Fruit fly (Drosophila melanogaster) whole organism, embryonic: ENCODE data around the gene Tim17a2.

Experiments
- Asciz ChIP-seq: fragments of 200-800 bp; sonication (Bioruptor generic); optimal IDR thresholded peaks from 2 replicates; lab custom pipeline; 2017; ENCODE audit warnings: missing biosample characterization, mild to moderate bottlenecking, missing genetic modification characterization, missing genetic modification reagents
- Bdp1 ChIP-seq: fragments of 200-800 bp; sonication (Bioruptor generic); optimal IDR thresholded peaks from 3 replicates; lab custom pipeline; 2016; ENCODE audit warnings: missing biosample characterization, missing genetic modification characterization
- Bgb ChIP-seq: fragments of 200-800 bp; sonication (Bioruptor generic); IDR thresholded peaks from 2 replicates; pipeline ENCODE4 v1.3.6; 2022; ENCODE audit warnings: missing biosample characterization, missing genetic modification characterization; ENCODE audit not compliant: partially characterized antibody
- Bteb2 ChIP-seq: fragments of 200-800 bp; sonication (Bioruptor generic); optimal IDR thresholded peaks from 2 replicates; lab custom pipeline; 2016; ENCODE audit warnings: missing biosample characterization, missing genetic modification characterization
- CG10565 ChIP-seq: fragments of 200-800 bp; sonication (Bioruptor generic); optimal IDR thresholded peaks from 3 replicates; lab custom pipeline; 2016; ENCODE audit warnings: missing biosample characterization, mild to moderate bottlenecking, missing genetic modification characterization
- CG11085 ChIP-seq: fragments of 200-800 bp; sonication (Bioruptor generic); IDR thresholded peaks from 2 replicates; pipeline ENCODE4 v1.3.6; 2022; ENCODE audit warnings: missing biosample characterization, missing genetic modification characterization
- CG1233 ChIP-seq: fragments of 200-800 bp; sonication (Bioruptor generic); optimal IDR thresholded peaks from 4 replicates; lab custom pipeline; 2018; ENCODE audit warnings: missing biosample characterization, mild to moderate bottlenecking, missing genetic modification characterization
- CG13624 ChIP-seq: fragments of 200-800 bp; sonication (Bioruptor generic); optimal IDR thresholded peaks from 2 replicates; lab custom pipeline; 2016; ENCODE audit warnings: missing biosample characterization, missing genetic modification characterization
- CG13894 ChIP-seq: fragments of 200-800 bp; sonication (Bioruptor generic); optimal IDR thresholded peaks from 3 replicates; lab custom pipeline; 2018; ENCODE audit warnings: missing biosample characterization, mild to moderate bottlenecking, missing genetic modification characterization, moderate library complexity
- CG15073 ChIP-seq: fragments of 200-800 bp; sonication (Bioruptor generic); optimal IDR thresholded peaks from 2 replicates; lab custom pipeline; 2016; ENCODE audit warnings: missing biosample characterization, missing genetic modification characterization
- CG15696 ChIP-seq: fragments of 200-800 bp; sonication (Bioruptor generic); optimal IDR thresholded peaks from 2 replicates; lab custom pipeline; 2019; ENCODE audit warnings: missing biosample characterization, mild to moderate bottlenecking, missing genetic modification characterization, moderate library complexity
- CG31365 ChIP-seq: fragments of 200-800 bp; sonication (Bioruptor generic); optimal IDR thresholded peaks from 2 replicates; lab custom pipeline; 2018; ENCODE audit warnings: missing biosample characterization, mild to moderate bottlenecking, missing genetic modification characterization
- CG4360 ChIP-seq: fragments of 200-800 bp; sonication (Bioruptor generic); IDR thresholded peaks from 2 replicates; pipeline ENCODE4 v1.3.6; 2022; ENCODE audit warnings: missing biosample characterization, missing genetic modification characterization
- CG7786 ChIP-seq: fragments of 200-800 bp; sonication (Bioruptor generic); optimal IDR thresholded peaks from 2 replicates; lab custom pipeline; 2016; ENCODE audit warnings: missing biosample characterization, missing genetic modification characterization
- CG8089 ChIP-seq: fragments of 200-800 bp; sonication (Bioruptor generic); optimal IDR thresholded peaks from 3 replicates; lab custom pipeline; 2016; ENCODE audit warnings: missing biosample characterization, missing genetic modification characterization
- CTCF ChIP-seq: fragments of 200-800 bp; sonication (Bioruptor generic); optimal IDR thresholded peaks from 2 replicates; lab custom pipeline; 2017; ENCODE audit warnings: missing biosample characterization, mild to moderate bottlenecking, missing genetic modification characterization, moderate library complexity
- Dip3 ChIP-seq: fragments of 200-800 bp; sonication (Bioruptor generic); optimal IDR thresholded peaks from 3 replicates; lab custom pipeline; 2016; ENCODE audit warnings: missing biosample characterization, missing genetic modification characterization
- Doc2 ChIP-seq: fragments of 200-800 bp; sonication (Bioruptor generic); IDR thresholded peaks from 2 replicates; pipeline ENCODE4 v1.3.6; 2022; ENCODE audit warnings: missing biosample characterization, missing genetic modification characterization
- Hand ChIP-seq: fragments of 200-800 bp; sonication (Bioruptor generic); optimal IDR thresholded peaks from 2 replicates; lab custom pipeline; 2017; ENCODE audit warnings: mild to moderate bottlenecking, missing biosample characterization, missing genetic modification reagents, missing genetic modification characterization
- HmgZ ChIP-seq: fragments of 200-800 bp; sonication (Bioruptor generic); optimal IDR thresholded peaks from 2 replicates; lab custom pipeline; 2018; ENCODE audit warnings: missing biosample characterization, mild to moderate bottlenecking, missing genetic modification characterization
- Lim3 ChIP-seq: fragments of 200-800 bp; sonication (Bioruptor generic); IDR thresholded peaks from 2 replicates; pipeline ENCODE4 v1.3.6; 2022; ENCODE audit warnings: missing biosample characterization, missing genetic modification characterization
- MBD-R2 ChIP-seq: fragments of 200-800 bp; sonication (Bioruptor generic); IDR thresholded peaks from 2 replicates; pipeline ENCODE4 v1.3.6; 2022; ENCODE audit warnings: missing biosample characterization, missing genetic modification characterization
- abd-A ChIP-seq: fragments of 200-800 bp; sonication (Bioruptor generic); optimal IDR thresholded peaks from 3 replicates; lab custom pipeline; 2019; ENCODE audit warnings: missing biosample characterization, mild to moderate bottlenecking, missing genetic modification characterization, moderate library complexity
- bsh ChIP-seq, 2 experiments: fragments of 200-800 bp; sonication (Bioruptor generic); optimal IDR thresholded peaks; 2 replicates each; lab custom pipeline; 2017 to 2018; ENCODE audit warnings: mild to moderate bottlenecking in 2 of 2, missing biosample characterization in 2 of 2, missing genetic modification characterization in 2 of 2, moderate library complexity in 1 of 2
- cas ChIP-seq: fragments of 200-800 bp; sonication (Bioruptor generic); IDR thresholded peaks from 2 replicates; pipeline ENCODE4 v1.3.6; 2022; ENCODE audit warnings: missing biosample characterization, missing genetic modification characterization
- cg ChIP-seq: fragments of 200-800 bp; sonication (Bioruptor generic); optimal IDR thresholded peaks from 3 replicates; lab custom pipeline; 2019; ENCODE audit warnings: missing biosample characterization, mild to moderate bottlenecking, missing genetic modification characterization, moderate library complexity
- chif ChIP-seq, 2 experiments: fragments of 200-800 bp; sonication (Bioruptor generic); optimal IDR thresholded peaks; 3 replicates each; lab custom pipeline; 2016; ENCODE audit warnings: missing biosample characterization in 2 of 2, missing genetic modification characterization in 2 of 2
- crp ChIP-seq, 2 experiments: fragments of 200-800 bp; sonication (Bioruptor generic); optimal IDR thresholded peaks; 2 replicates in 1 of 2; 3 replicates in 1 of 2; lab custom pipeline; 2017; ENCODE audit warnings: missing biosample characterization in 2 of 2, missing genetic modification characterization in 2 of 2, mild to moderate bottlenecking in 1 of 2, moderate library complexity in 1 of 2
- eve ChIP-seq, 2 experiments: fragments of >200 bp; optimal IDR thresholded peaks; 2 replicates each; lab custom pipeline; 2017; ENCODE audit warnings: missing biosample characterization in 2 of 2, missing genetic modification characterization in 2 of 2
- fd96Cb ChIP-seq: fragments of 200-800 bp; sonication (Bioruptor generic); optimal IDR thresholded peaks from 2 replicates; lab custom pipeline; 2018; ENCODE audit warnings: missing biosample characterization, mild to moderate bottlenecking, missing genetic modification characterization, moderate library complexity
- fu2 ChIP-seq: fragments of 200-800 bp; sonication (Bioruptor generic); optimal IDR thresholded peaks from 2 replicates; lab custom pipeline; 2016; ENCODE audit warnings: missing biosample characterization, missing genetic modification characterization
- gcm2 ChIP-seq: fragments of 200-800 bp; sonication (Bioruptor generic); optimal IDR thresholded peaks from 2 replicates; lab custom pipeline; 2016; ENCODE audit warnings: missing biosample characterization, missing genetic modification characterization
- hb ChIP-seq: fragments of 200-800 bp; sonication (Bioruptor generic); IDR thresholded peaks from 3 replicates; pipeline ENCODE4 v1.3.6; 2022; ENCODE audit warnings: missing biosample characterization, missing genetic modification characterization; ENCODE audit not compliant: partially characterized antibody
- jigr1 ChIP-seq: fragments of 200-800 bp; sonication (Bioruptor generic); IDR thresholded peaks from 3 replicates; pipeline ENCODE4 v1.3.6; 2022; ENCODE audit warnings: missing biosample characterization, missing genetic modification characterization
- kah ChIP-seq: fragments of 200-800 bp; sonication (Bioruptor generic); optimal IDR thresholded peaks from 2 replicates; lab custom pipeline; 2018; ENCODE audit warnings: missing biosample characterization, mild to moderate bottlenecking, missing genetic modification characterization
- ken ChIP-seq: fragments of 200-800 bp; sonication (Bioruptor generic); IDR thresholded peaks from 3 replicates; pipeline ENCODE4 v1.3.6; 2022; ENCODE audit warnings: missing biosample characterization, missing genetic modification characterization
- pan ChIP-seq, 4 experiments: fragments of >200 bp in 3 of 4; fragments of 200-800 bp in 1 of 4; sonication (Bioruptor generic) in 1 of 4; optimal IDR thresholded peaks in 3 of 4; IDR thresholded peaks in 1 of 4; 2 replicates each; pipeline versions ENCODE4 v1.3.6 to Lab custom; 2017 to 2022; ENCODE audit warnings: missing biosample characterization in 2 of 4, missing genetic modification characterization in 2 of 4, mixed read lengths in 1 of 4
- phol ChIP-seq: fragments of 200-800 bp; sonication (Bioruptor generic); optimal IDR thresholded peaks from 3 replicates; lab custom pipeline; 2018; ENCODE audit warnings: missing biosample characterization, mild to moderate bottlenecking, missing genetic modification characterization, moderate library complexity
- pros ChIP-seq: fragments of 200-800 bp; sonication (Bioruptor generic); optimal IDR thresholded peaks from 3 replicates; lab custom pipeline; 2019; ENCODE audit warnings: missing biosample characterization, mild to moderate bottlenecking, missing genetic modification characterization, moderate library complexity
- repo ChIP-seq: fragments of 200-800 bp; sonication (Bioruptor generic); optimal IDR thresholded peaks from 2 replicates; lab custom pipeline; 2016; ENCODE audit warnings: missing biosample characterization, missing genetic modification characterization
- salm ChIP-seq: fragments of 200-800 bp; sonication (Bioruptor generic); optimal IDR thresholded peaks from 2 replicates; lab custom pipeline; 2018; ENCODE audit warnings: missing biosample characterization, mild to moderate bottlenecking, missing genetic modification characterization
- sim ChIP-seq: fragments of 200-800 bp; sonication (Bioruptor generic); IDR thresholded peaks from 2 replicates; pipeline ENCODE4 v1.3.6; 2022; ENCODE audit warnings: missing biosample characterization, missing genetic modification characterization
- sisA ChIP-seq: fragments of 200-800 bp; sonication (Bioruptor generic); IDR thresholded peaks from 2 replicates; pipeline ENCODE4 v1.3.6; 2022; ENCODE audit warnings: missing biosample characterization, missing genetic modification characterization
- sob ChIP-seq: fragments of 200-800 bp; sonication (Bioruptor generic); IDR thresholded peaks from 2 replicates; pipeline ENCODE4 v1.3.6; 2022; ENCODE audit warnings: missing biosample characterization, missing genetic modification characterization
- sqz ChIP-seq: fragments of 200-800 bp; sonication (Bioruptor generic); optimal IDR thresholded peaks from 3 replicates; lab custom pipeline; 2018; ENCODE audit warnings: missing biosample characterization, mild to moderate bottlenecking, missing genetic modification characterization
- sr ChIP-seq: fragments of 200-800 bp; sonication (Bioruptor generic); IDR thresholded peaks from 3 replicates; pipeline ENCODE4 v1.3.6; 2022; ENCODE audit warnings: missing biosample characterization, missing genetic modification characterization
- sug ChIP-seq: fragments of 200-800 bp; optimal IDR thresholded peaks from 2 replicates; lab custom pipeline; 2019; ENCODE audit warnings: missing biosample characterization, mild to moderate bottlenecking, missing genetic modification characterization, moderate library complexity
- z ChIP-seq: fragments of 200-800 bp; sonication (Bioruptor generic); IDR thresholded peaks from 3 replicates; pipeline ENCODE4 v1.3.6; 2022; ENCODE audit warnings: missing biosample characterization, missing genetic modification characterization
- zen ChIP-seq: fragments of 200-800 bp; sonication (Bioruptor generic); optimal IDR thresholded peaks from 3 replicates; lab custom pipeline; 2018; ENCODE audit warnings: missing biosample characterization, mild to moderate bottlenecking, missing genetic modification characterization, moderate library complexity
- zf30C ChIP-seq: fragments of 200-800 bp; sonication (Bioruptor generic); optimal IDR thresholded peaks from 3 replicates; lab custom pipeline; 2018; ENCODE audit warnings: missing biosample characterization, mild to moderate bottlenecking, missing genetic modification characterization

Tim17a2 gene

DNA sequence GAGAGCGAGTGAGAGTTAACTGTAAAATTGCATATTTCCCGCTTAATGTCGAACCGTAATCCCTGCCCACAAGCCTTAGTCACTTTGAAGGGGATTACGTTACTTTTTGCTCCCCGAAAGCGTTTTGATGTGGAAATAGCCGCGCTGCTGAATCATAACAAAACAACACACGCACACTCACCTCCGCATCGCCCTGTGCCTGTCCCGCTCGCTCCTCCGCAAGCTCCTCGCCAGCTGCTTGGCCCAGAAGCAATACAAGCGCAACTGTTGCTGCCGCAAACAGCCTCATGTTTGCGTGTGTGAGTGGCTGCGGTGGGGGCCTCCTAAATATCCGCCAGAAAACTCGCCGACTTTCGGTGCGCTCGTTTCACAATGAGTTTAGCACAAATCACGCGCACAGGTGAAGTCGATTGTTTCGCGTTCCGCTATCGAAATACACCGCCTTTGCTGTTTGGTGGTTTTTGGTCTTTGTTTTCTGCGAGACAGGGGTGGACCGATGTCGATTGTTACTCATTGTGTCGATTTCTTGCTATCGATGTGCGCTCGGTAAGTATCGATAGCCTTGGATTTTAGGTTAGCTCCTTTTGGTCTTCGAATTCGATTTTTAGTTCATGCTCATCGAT lies 11.1 kb downstream of the Tim17a2 start, which contains the start of gene CtsF (continued):
- TF ChIP-seq hb (GFP tag; lab: Robert Waterston, UW), result peak; percentile 99
- no peak for TF ChIP-seq sr
- TF ChIP-seq kah, result peak; percentile 55
- no peak for TF ChIP-seq zf30C
- TF ChIP-seq salm (tag; lab: Kevin White, UChicago), result no peak
- TF ChIP-seq pan (optimal IDR thresholded peaks at IDR 0.05; lab: Kevin White, UChicago), result no peak
- peak in 1 of 2 experiments; percentile 19 for TF ChIP-seq pan (GFP tag; optimal IDR thresholded peaks at IDR 0.05 in 1 of 2, IDR thresholded peaks at IDR 0.05 in 1 of 2)
- 0 out of 3 replicates have a peak, but pooled peaks have one; percentile 30 for TF ChIP-seq z (GFP tag; lab: Robert Waterston, UW)
- no peak for TF ChIP-seq CG7786
- TF ChIP-seq gcm2, result no peak
- peak; percentile 64 for TF ChIP-seq CG13894 (tag; lab: Kevin White, UChicago)
- TF ChIP-seq Lim3, result no peak
- 0 out of 2 replicates have a peak, but pooled peaks have one; percentile 42 for TF ChIP-seq sob (GFP tag; lab: Robert Waterston, UW)
- TF ChIP-seq fu2 (GFP tag; lab: Kevin White, UChicago), result no peak
- TF ChIP-seq abd-A (tag; lab: Kevin White, UChicago), result peak; percentile 53
- TF ChIP-seq sim (GFP tag; lab: Robert Waterston, UW), result no peak
- no peak for TF ChIP-seq CG15073
- TF ChIP-seq phol (tag; lab: Kevin White, UChicago), result peak; percentile 1
- TF ChIP-seq Asciz, result no peak
- no peak for TF ChIP-seq eve (GFP tag; optimal IDR thresholded peaks at IDR 0.05; lab: Kevin White, UChicago)
- no peak for TF ChIP-seq repo (GFP tag; lab: Kevin White, UChicago)
- TF ChIP-seq CTCF, result no peak
- no peak for TF ChIP-seq sqz (GFP tag; lab: Kevin White, UChicago)
- peak; percentile 98 for TF ChIP-seq cg
- TF ChIP-seq sug, result peak; percentile 69
- TF ChIP-seq CG4360 (GFP tag; lab: Robert Waterston, UW), result peak; percentile 45
- TF ChIP-seq CG11085, result no peak
- TF ChIP-seq sisA, result no peak
- peak; percentile 100 for TF ChIP-seq Bgb (GFP tag; lab: Robert Waterston, UW)
- TF ChIP-seq CG15696 (tag; lab: Kevin White, UChicago), result no peak
- TF ChIP-seq Bteb2 (GFP tag; lab: Kevin White, UChicago), result no peak
- TF ChIP-seq ken (GFP tag; lab: Robert Waterston, UW), result peak; percentile 40; the same call in 1 of the 3 replicates
- peak; percentile 40 for TF ChIP-seq CG13624 (GFP tag; lab: Kevin White, UChicago)
- no peak for TF ChIP-seq fd96Cb (tag; lab: Kevin White, UChicago)
- no peak for TF ChIP-seq CG8089
- no peak for TF ChIP-seq Doc2 (GFP tag; lab: Robert Waterston, UW)
- TF ChIP-seq Hand (GFP tag; lab: Kevin White, UChicago), result peak; percentile 48
- no peak for TF ChIP-seq Dip3
- peak in 1 of 2 experiments; percentile 67 for TF ChIP-seq crp (GFP tag; optimal IDR thresholded peaks at IDR 0.05; lab: Kevin White, UChicago)
- peak; percentile 38 for TF ChIP-seq CG1233 (GFP tag; lab: Kevin White, UChicago)
- TF ChIP-seq chif (GFP tag; optimal IDR thresholded peaks at IDR 0.05; lab: Kevin White, UChicago), result no peak
- TF ChIP-seq MBD-R2 (GFP tag; lab: Robert Waterston, UW), result peak; percentile 70
- peak; percentile 22 for TF ChIP-seq pros (GFP tag; lab: Kevin White, UChicago)
- TF ChIP-seq cas (GFP tag; lab: Robert Waterston, UW), result no peak
- peak; percentile 78 for TF ChIP-seq HmgZ (tag; lab: Kevin White, UChicago)
- TF ChIP-seq CG31365 (tag; lab: Kevin White, UChicago), result no peak
- no peak for TF ChIP-seq CG10565 (GFP tag; lab: Kevin White, UChicago)
- TF ChIP-seq bsh (GFP tag; optimal IDR thresholded peaks at IDR 0.05; lab: Kevin White, UChicago), result no peak
- no peak for TF ChIP-seq zen (tag; lab: Kevin White, UChicago)
- TF ChIP-seq jigr1 (GFP tag; lab: Robert Waterston, UW), result no peak
- no peak for TF ChIP-seq Bdp1 (GFP tag; lab: Kevin White, UChicago)
